Fruit fly (Drosophila melanogaster): ENCODE measurements around the gene CG13078.

CG13078 gene

dm6 chr2L:19586436-19587333 lies 23.0 kb downstream of the CG13078 start, which contains the start of gene Lar (continued):
- no peak for TF ChIP-seq lov (optimal IDR thresholded peaks at IDR 0.05)
- TF ChIP-seq lov (GFP tag; IDR thresholded peaks at IDR 0.05), result 0 out of 3 replicates have a peak, but pooled peaks have one; percentile 17
- TF ChIP-seq HmgZ (tag; optimal IDR thresholded peaks at IDR 0.05), result peak; percentile 85
- TF ChIP-seq B-H2 (GFP tag; optimal IDR thresholded peaks at IDR 0.05), result peak; percentile 73
- peak; percentile 1 for TF ChIP-seq CG18476 (GFP tag; optimal IDR thresholded peaks at IDR 0.05)
- no peak for TF ChIP-seq CG3407 (GFP tag; optimal IDR thresholded peaks at IDR 0.05)
- peak; percentile 68 for TF ChIP-seq Xbp1 (GFP tag; optimal IDR thresholded peaks at IDR 0.05)
- TF ChIP-seq CG10654 (GFP tag; optimal IDR thresholded peaks at IDR 0.05), result peak; percentile 10
- TF ChIP-seq CG30431 (GFP tag; optimal IDR thresholded peaks at IDR 0.05), result no peak
- TF ChIP-seq run (tag; optimal IDR thresholded peaks at IDR 0.05), result no peak
- no peak for TF ChIP-seq chinmo (GFP tag; IDR thresholded peaks at IDR 0.05; ENCODE audit: partially characterized antibody)
- TF ChIP-seq CG13624 (GFP tag; optimal IDR thresholded peaks at IDR 0.05), result peak; percentile 67
- TF ChIP-seq Bgb (GFP tag; IDR thresholded peaks at IDR 0.05; ENCODE audit: partially characterized antibody), result 0 out of 2 replicates have a peak, but pooled peaks have one; percentile 22
- TF ChIP-seq CG11085 (GFP tag; IDR thresholded peaks at IDR 0.05), result no peak
- TF ChIP-seq CG14965 (GFP tag; optimal IDR thresholded peaks at IDR 0.05; ENCODE audit: borderline replicate concordance), result no peak
- TF ChIP-seq Dfd (GFP tag; optimal IDR thresholded peaks at IDR 0.05), result no peak
- TF ChIP-seq CG11695 (GFP tag; IDR thresholded peaks at IDR 0.05), result peak; percentile 59; the same call in 1 of the 3 replicates
- peak; percentile 80 for TF ChIP-seq MESR4 (GFP tag; optimal IDR thresholded peaks at IDR 0.05)
- no peak for TF ChIP-seq Sox100B (GFP tag; optimal IDR thresholded peaks at IDR 0.05)
- TF ChIP-seq aop (GFP tag; IDR thresholded peaks at IDR 0.05), result no peak
- peak; percentile 26 for TF ChIP-seq CG17385 (GFP tag; optimal IDR thresholded peaks at IDR 0.05)
- TF ChIP-seq BtbVII (GFP tag; optimal IDR thresholded peaks at IDR 0.05), result no peak
- TF ChIP-seq CG14710 (tag; optimal IDR thresholded peaks at IDR 0.05), result peak; percentile 71
- TF ChIP-seq pum (GFP tag; optimal IDR thresholded peaks at IDR 0.05), result peak; percentile 70
- TF ChIP-seq bcd (GFP tag; optimal IDR thresholded peaks at IDR 0.05), result peak; percentile 53
- peak; percentile 80 for TF ChIP-seq lilli (GFP tag; optimal IDR thresholded peaks at IDR 0.05)
- TF ChIP-seq CG12659 (GFP tag; optimal IDR thresholded peaks at IDR 0.05), result peak; percentile 84
- peak; percentile 60 for TF ChIP-seq Nf-YC (tag; optimal IDR thresholded peaks at IDR 0.05)
- no peak for TF ChIP-seq CG10462 (GFP tag; optimal IDR thresholded peaks at IDR 0.05)
- no peak for TF ChIP-seq CG17912 (GFP tag; optimal IDR thresholded peaks at IDR 0.05)
- peak; percentile 19 for TF ChIP-seq CG12299 (tag; optimal IDR thresholded peaks at IDR 0.05)
- no peak for TF ChIP-seq Vsx1 (GFP tag; optimal IDR thresholded peaks at IDR 0.05)
- no peak for TF ChIP-seq eve (GFP tag; optimal IDR thresholded peaks at IDR 0.05)
- peak; percentile 16; the same call in 1 of the 2 replicates for TF ChIP-seq CG1024 (GFP tag; IDR thresholded peaks at IDR 0.05)
- TF ChIP-seq fd102C (GFP tag; optimal IDR thresholded peaks at IDR 0.05), result no peak
- TF ChIP-seq Dip2 (GFP tag; IDR thresholded peaks at IDR 0.05), result no peak
- no peak for TF ChIP-seq usp (GFP tag; optimal IDR thresholded peaks at IDR 0.05)
- 0 out of 2 replicates have a peak, but pooled peaks have one; percentile 14 for TF ChIP-seq sna (GFP tag; IDR thresholded peaks at IDR 0.05; ENCODE audit: partially characterized antibody)
- TF ChIP-seq cas (GFP tag; IDR thresholded peaks at IDR 0.05), result 0 out of 2 replicates have a peak, but pooled peaks have one; percentile 17
- peak; percentile 11; the same call in 1 of the 2 replicates for TF ChIP-seq CG6272 (GFP tag; IDR thresholded peaks at IDR 0.05)
- no peak for TF ChIP-seq ttk (GFP tag; IDR thresholded peaks at IDR 0.05)
- no peak for TF ChIP-seq pita (GFP tag; optimal IDR thresholded peaks at IDR 0.05)
- no peak for TF ChIP-seq sr (GFP tag; IDR thresholded peaks at IDR 0.05)
- TF ChIP-seq lmd (GFP tag; IDR thresholded peaks at IDR 0.05), result peak; percentile 50; the same call in 1 of the 2 replicates
- no peak for TF ChIP-seq vfl (GFP tag; optimal IDR thresholded peaks at IDR 0.05)
- TF ChIP-seq danr (GFP tag; IDR thresholded peaks at IDR 0.05), result no peak
- TF ChIP-seq nom (GFP tag; optimal IDR thresholded peaks at IDR 0.05), result peak; percentile 37
- peak; percentile 28 for TF ChIP-seq Ssrp (tag; optimal IDR thresholded peaks at IDR 0.05)
- peak; percentile 43 for TF ChIP-seq en (GFP tag; optimal IDR thresholded peaks at IDR 0.05)
